In genomic region chrIV:927510-927909, ce11 we compare ENCODE assay signal across 5 worm cellular contexts.
A peak's percentile ranks its signal among the peaks of the same experiment; 100 is the strongest.
TF ChIP-seq lines count a peak whose summit lies in the region.

No protein-coding gene starts in this region.

TF ChIP-seq in whole organism, L1 larva, 84 proteins besides CTCF, POLR2A, EP300 and RAD21:
- no peak for TF ChIP-seq C16A3.4 (tag; optimal IDR thresholded peaks at IDR 0.05; lab: Kevin White, UChicago)
- peak; percentile 42 for TF ChIP-seq lin-14 (GFP tag; optimal IDR thresholded peaks at IDR 0.05; lab: Kevin White, UChicago)
- peak; percentile 64 for TF ChIP-seq ces-1 (GFP tag; optimal IDR thresholded peaks at IDR 0.05; lab: Kevin White, UChicago)
- TF ChIP-seq nhr-71 (tag; optimal IDR thresholded peaks at IDR 0.05; lab: Kevin White, UChicago): peak; percentile 44
- TF ChIP-seq fkh-8 (tag; optimal IDR thresholded peaks at IDR 0.05; lab: Kevin White, UChicago): peak; percentile 28
- no peak for TF ChIP-seq ceh-90 (tag; optimal IDR thresholded peaks at IDR 0.05; lab: Kevin White, UChicago)
- peak; percentile 8 for TF ChIP-seq irx-1 (tag; optimal IDR thresholded peaks at IDR 0.05; lab: Kevin White, UChicago)
- TF ChIP-seq fkh-10 (GFP tag; optimal IDR thresholded peaks at IDR 0.05; lab: Kevin White, UChicago): peak; percentile 88
- TF ChIP-seq nhr-47 (tag; optimal IDR thresholded peaks at IDR 0.05; lab: Kevin White, UChicago): peak; percentile 1

TF ChIP-seq in whole organism, L3 larva, 47 proteins besides CTCF, POLR2A, EP300 and RAD21:
- TF ChIP-seq nhr-25 (tag; optimal IDR thresholded peaks at IDR 0.05; lab: Kevin White, UChicago) (no peak), fkh-10 (GFP tag; optimal IDR thresholded peaks at IDR 0.05; lab: Kevin White, UChicago) (peak; percentile 93)

TF ChIP-seq in whole organism, L4 larva, 104 proteins besides CTCF, POLR2A, EP300 and RAD21:
- TF ChIP-seq fkh-10 (GFP tag; optimal IDR thresholded peaks at IDR 0.05; lab: Kevin White, UChicago) (peak; percentile 84), ces-1 (GFP tag; optimal IDR thresholded peaks at IDR 0.05; lab: Kevin White, UChicago) (peak; percentile 83), pqm-1 (tag; optimal IDR thresholded peaks at IDR 0.05; lab: Kevin White, UChicago) (no peak), Y75B8A.6 (GFP tag; IDR thresholded peaks at IDR 0.05; lab: Robert Waterston, UW) (no peak), R02D3.7 (tag; optimal IDR thresholded peaks at IDR 0.05; lab: Kevin White, UChicago) (no peak), daf-19 (GFP tag; conservative IDR thresholded peaks at IDR 0.05; lab: Robert Waterston, UW) (no peak)

TF ChIP-seq in whole organism, late embryonic, 69 proteins besides CTCF, POLR2A, EP300 and RAD21:
- TF ChIP-seq unc-42 (tag; optimal IDR thresholded peaks at IDR 0.05; lab: Kevin White, UChicago) (peak; percentile 77), mec-3 (tag; optimal IDR thresholded peaks at IDR 0.05; lab: Kevin White, UChicago; ENCODE audit: borderline replicate concordance) (no peak)

TF ChIP-seq in whole organism, mixed stage, embryonic, 35 proteins besides CTCF, POLR2A, EP300 and RAD21:
- no peak for TF ChIP-seq ztf-11 (tag; optimal IDR thresholded peaks at IDR 0.05; lab: Kevin White, UChicago)
- TF ChIP-seq nhr-2 (tag; optimal IDR thresholded peaks at IDR 0.05; lab: Kevin White, UChicago): no peak
- peak; percentile 77 for TF ChIP-seq ces-1 (GFP tag; optimal IDR thresholded peaks at IDR 0.05; lab: Kevin White, UChicago)

Comparison
In these comparisons a context has a peak if more than half of its experiments do, and no peak if none do; other contexts are left out.
1. Of the 29 proteins assayed by ChIP-seq in both whole organism, L4 larva and whole organism, L1 larva: peak only in whole organism, L4 larva: none; only in whole organism, L1 larva: none; in both: ces-1 and fkh-10; in neither: 27.